Worm (Caenorhabditis elegans) whole organism, early embryonic: ENCODE data around the gene B0001.8.

ENCODE experiments used
- B0310.2 ChIP-seq: sonication (generic microtip); optimal IDR thresholded peaks from 2 replicates; lab custom pipeline; 2016; ENCODE audit warnings: mild to moderate bottlenecking, missing genetic modification characterization, missing compliant biosample characterization
- F13C5.2 ChIP-seq: sonication (generic microtip); optimal IDR thresholded peaks from 2 replicates; lab custom pipeline; 2017; ENCODE audit warnings: mild to moderate bottlenecking, missing genetic modification characterization, inconsistent platforms, missing compliant biosample characterization
- ama-1 ChIP-seq: fragments of 150-350 bp; optimal IDR thresholded peaks from 2 replicates; lab custom pipeline; 2014
- ceh-13 ChIP-seq: fragments of 200-800 bp; sonication (Bioruptor generic); optimal IDR thresholded peaks from 2 replicates; lab custom pipeline; 2018; ENCODE audit warnings: mild to moderate bottlenecking, missing genetic modification characterization, missing compliant biosample characterization
- ceh-36 ChIP-seq: sonication (generic microtip); optimal IDR thresholded peaks from 2 replicates; lab custom pipeline; 2016; ENCODE audit warnings: missing genetic modification characterization, inconsistent platforms, missing compliant biosample characterization
- flt-1 ChIP-seq: fragments of 200-800 bp; sonication (Bioruptor generic); IDR thresholded peaks from 2 replicates; pipeline ENCODE4 v1.3.6; 2022; ENCODE audit warnings: missing genetic modification characterization, missing compliant biosample characterization
- hmg-4 ChIP-seq: fragments of 200-800 bp; sonication (Bioruptor generic); optimal IDR thresholded peaks from 2 replicates; lab custom pipeline; 2018; ENCODE audit warnings: mild to moderate bottlenecking, missing genetic modification characterization, missing compliant biosample characterization
- hnd-1 ChIP-seq: sonication (generic microtip); optimal IDR thresholded peaks from 2 replicates; lab custom pipeline; 2016; ENCODE audit warnings: missing genetic modification characterization, missing compliant biosample characterization
- pes-1 ChIP-seq: fragments of 200-800 bp; sonication (Bioruptor generic); IDR thresholded peaks from 2 replicates; pipeline ENCODE4 v1.3.6; 2022; ENCODE audit warnings: missing genetic modification reagents, missing genetic modification characterization, missing compliant biosample characterization
- scrt-1 ChIP-seq: fragments of 200-800 bp; sonication (Bioruptor generic); IDR thresholded peaks from 2 replicates; pipeline ENCODE4 v1.3.6; 2022; ENCODE audit warnings: missing genetic modification characterization, missing compliant biosample characterization
- sea-1 ChIP-seq: fragments of 200-800 bp; sonication (Bioruptor generic); conservative IDR thresholded peaks from 2 replicates; pipeline ENCODE4 v1.3.6; 2022; ENCODE audit warnings: missing genetic modification characterization, missing compliant biosample characterization
- tbx-37 ChIP-seq: fragments of 200-800 bp; sonication (Bioruptor generic); conservative IDR thresholded peaks from 2 replicates; pipeline ENCODE4 v1.3.6; 2022; ENCODE audit warnings: missing genetic modification reagents, missing genetic modification characterization, missing compliant biosample characterization
- tra-4 ChIP-seq: sonication (generic microtip); optimal IDR thresholded peaks from 2 replicates; lab custom pipeline; 2017; ENCODE audit warnings: missing genetic modification characterization, missing compliant biosample characterization

DNA sequence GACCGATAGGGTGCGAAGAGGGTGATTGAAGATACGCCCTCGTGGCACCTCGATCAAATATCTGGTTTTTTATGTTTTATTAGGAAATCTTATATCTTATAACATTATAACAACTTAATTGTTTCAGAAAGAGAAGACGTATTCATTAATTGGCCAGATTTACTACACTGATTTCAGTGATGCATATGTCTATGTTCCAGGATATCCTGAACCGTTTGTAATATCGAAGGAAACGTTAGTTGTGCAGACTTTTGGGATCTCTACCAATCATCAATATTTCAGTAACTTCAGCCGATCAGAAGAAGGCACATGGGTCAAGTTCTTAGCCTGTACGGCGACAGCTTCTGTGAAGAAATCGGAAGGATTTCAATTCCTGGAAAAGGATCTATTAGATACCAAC is 19.6 kb upstream of the B0001.8 start:
- no peak for TF ChIP-seq B0310.2
- TF ChIP-seq ama-1 (lab: Kevin White, UChicago): no peak
- TF ChIP-seq flt-1: no peak
- no peak for TF ChIP-seq sea-1 (GFP tag; lab: Robert Waterston, UW)
- no peak for TF ChIP-seq ceh-13
- TF ChIP-seq hnd-1: no peak
- no peak for TF ChIP-seq tra-4 (tag; lab: Kevin White, UChicago)
- TF ChIP-seq hmg-4: no peak
- no peak for TF ChIP-seq tbx-37
- TF ChIP-seq F13C5.2 (tag; lab: Kevin White, UChicago): no peak
- TF ChIP-seq pes-1 (GFP tag; lab: Robert Waterston, UW): no peak
- TF ChIP-seq ceh-36 (tag; lab: Kevin White, UChicago): no peak
- TF ChIP-seq scrt-1 (GFP tag; lab: Robert Waterston, UW): no peak
